Fruit fly (Drosophila melanogaster) whole organism, embryonic: ENCODE results near the gene Faa.

Source experiments
- CG10147 ChIP-seq: fragments of 200-800 bp; sonication (Bioruptor generic); optimal IDR thresholded peaks from 2 replicates; lab custom pipeline; 2019; ENCODE audit warnings: missing biosample characterization, mild to moderate bottlenecking, missing genetic modification characterization, moderate library complexity
- CG10209 ChIP-seq: fragments of 200-800 bp; sonication (Bioruptor generic); optimal IDR thresholded peaks from 3 replicates; lab custom pipeline; 2017; ENCODE audit warnings: missing biosample characterization, mild to moderate bottlenecking, missing genetic modification characterization, missing genetic modification reagents
- CG10366 ChIP-seq: fragments of 200-800 bp; sonication (Bioruptor generic); IDR thresholded peaks from 2 replicates; pipeline ENCODE4 v1.3.6; 2022; ENCODE audit warnings: missing biosample characterization, missing genetic modification characterization
- CG10462 ChIP-seq: fragments of 200-800 bp; sonication (Bioruptor generic); optimal IDR thresholded peaks from 2 replicates; lab custom pipeline; 2016; ENCODE audit warnings: missing biosample characterization, missing genetic modification characterization
- CG12744 ChIP-seq: fragments of 200-800 bp; sonication (Bioruptor generic); optimal IDR thresholded peaks from 2 replicates; lab custom pipeline; 2016; ENCODE audit warnings: missing biosample characterization, missing genetic modification characterization
- CG12942 ChIP-seq: fragments of 200-800 bp; sonication (Bioruptor generic); optimal IDR thresholded peaks from 3 replicates; lab custom pipeline; 2016; ENCODE audit warnings: missing biosample characterization, missing genetic modification characterization
- CG13894 ChIP-seq: fragments of 200-800 bp; sonication (Bioruptor generic); optimal IDR thresholded peaks from 3 replicates; lab custom pipeline; 2018; ENCODE audit warnings: missing biosample characterization, mild to moderate bottlenecking, missing genetic modification characterization, moderate library complexity
- CG15269 ChIP-seq: fragments of 200-800 bp; sonication (Bioruptor generic); optimal IDR thresholded peaks from 2 replicates; lab custom pipeline; 2018; ENCODE audit warnings: missing biosample characterization, mild to moderate bottlenecking, missing genetic modification characterization, moderate library complexity
- CG16813 ChIP-seq: fragments of 200-800 bp; sonication (Bioruptor generic); IDR thresholded peaks from 3 replicates; pipeline ENCODE4 v1.3.6; 2022; ENCODE audit warnings: missing biosample characterization, missing genetic modification characterization; ENCODE audit not compliant: partially characterized antibody
- CG17186 ChIP-seq: fragments of 200-800 bp; sonication (Bioruptor generic); optimal IDR thresholded peaks from 3 replicates; lab custom pipeline; 2017; ENCODE audit warnings: missing biosample characterization, missing genetic modification reagents, missing genetic modification characterization
- CG17829 ChIP-seq: fragments of 200-800 bp; optimal IDR thresholded peaks from 2 replicates; lab custom pipeline; 2019; ENCODE audit warnings: missing biosample characterization, mild to moderate bottlenecking, missing genetic modification characterization, moderate library complexity
- CG18599 ChIP-seq: fragments of 200-800 bp; sonication (Bioruptor generic); optimal IDR thresholded peaks from 3 replicates; lab custom pipeline; 2017; ENCODE audit warnings: missing biosample characterization, missing genetic modification characterization, mild to moderate bottlenecking, moderate library complexity, missing genetic modification reagents
- CG2129 ChIP-seq: fragments of 200-800 bp; sonication (Bioruptor generic); IDR thresholded peaks from 2 replicates; pipeline ENCODE4 v1.3.6; 2022; ENCODE audit warnings: missing biosample characterization, missing genetic modification characterization; ENCODE audit not compliant: partially characterized antibody
- CG33557 ChIP-seq: fragments of 200-800 bp; sonication (Bioruptor generic); optimal IDR thresholded peaks from 2 replicates; lab custom pipeline; 2019; ENCODE audit warnings: missing biosample characterization, mild to moderate bottlenecking, missing genetic modification characterization, moderate library complexity
- CG3995 ChIP-seq: fragments of 200-800 bp; sonication (Bioruptor generic); optimal IDR thresholded peaks from 3 replicates; lab custom pipeline; 2016; ENCODE audit warnings: missing biosample characterization, missing genetic modification characterization
- CG4328 ChIP-seq: fragments of 200-800 bp; sonication (Bioruptor generic); optimal IDR thresholded peaks from 3 replicates; lab custom pipeline; 2017; ENCODE audit warnings: missing biosample characterization, missing genetic modification reagents, missing genetic modification characterization
- CG4360 ChIP-seq: fragments of 200-800 bp; sonication (Bioruptor generic); IDR thresholded peaks from 2 replicates; pipeline ENCODE4 v1.3.6; 2022; ENCODE audit warnings: missing biosample characterization, missing genetic modification characterization
- CG4404 ChIP-seq: fragments of 200-800 bp; sonication (Bioruptor generic); IDR thresholded peaks from 2 replicates; pipeline ENCODE4 v1.3.6; 2022; ENCODE audit warnings: missing biosample characterization, missing genetic modification characterization
- CG6791 ChIP-seq: fragments of 200-800 bp; sonication (Bioruptor generic); IDR thresholded peaks from 3 replicates; pipeline ENCODE4 v1.3.6; 2022; ENCODE audit warnings: missing biosample characterization, missing genetic modification characterization; ENCODE audit not compliant: partially characterized antibody
- CG7786 ChIP-seq: fragments of 200-800 bp; sonication (Bioruptor generic); optimal IDR thresholded peaks from 2 replicates; lab custom pipeline; 2016; ENCODE audit warnings: missing biosample characterization, missing genetic modification characterization
- CG8924 ChIP-seq: fragments of 200-800 bp; optimal IDR thresholded peaks from 3 replicates; lab custom pipeline; 2019; ENCODE audit warnings: missing biosample characterization, mild to moderate bottlenecking, missing genetic modification characterization, moderate library complexity
- CoRest ChIP-seq: fragments of 200-800 bp; sonication (Bioruptor generic); optimal IDR thresholded peaks from 3 replicates; lab custom pipeline; 2018; ENCODE audit warnings: missing biosample characterization, mild to moderate bottlenecking, missing genetic modification characterization, moderate library complexity
- D19A ChIP-seq: fragments of 200-800 bp; optimal IDR thresholded peaks from 3 replicates; lab custom pipeline; 2019; ENCODE audit warnings: missing biosample characterization, mild to moderate bottlenecking, missing genetic modification characterization, moderate library complexity
- Dp ChIP-seq: fragments of 200-800 bp; sonication (Bioruptor generic); optimal IDR thresholded peaks from 2 replicates; lab custom pipeline; 2018; ENCODE audit warnings: missing biosample characterization, mild to moderate bottlenecking, missing genetic modification characterization, moderate library complexity
- Fer3 ChIP-seq: fragments of 200-800 bp; sonication (Bioruptor generic); optimal IDR thresholded peaks from 2 replicates; lab custom pipeline; 2018; ENCODE audit warnings: missing biosample characterization, mild to moderate bottlenecking, missing genetic modification characterization, moderate library complexity
- HHEX ChIP-seq: fragments of 200-800 bp; sonication (Bioruptor generic); optimal IDR thresholded peaks from 3 replicates; lab custom pipeline; 2017; ENCODE audit warnings: missing biosample characterization, mild to moderate bottlenecking, missing genetic modification characterization, missing genetic modification reagents
- HLH3B ChIP-seq: fragments of 200-800 bp; sonication (Bioruptor generic); IDR thresholded peaks from 2 replicates; pipeline ENCODE4 v1.3.6; 2022; ENCODE audit warnings: missing biosample characterization, missing genetic modification characterization
- Hand ChIP-seq: fragments of 200-800 bp; sonication (Bioruptor generic); optimal IDR thresholded peaks from 2 replicates; lab custom pipeline; 2017; ENCODE audit warnings: mild to moderate bottlenecking, missing biosample characterization, missing genetic modification reagents, missing genetic modification characterization
- Meics ChIP-seq: fragments of 200-800 bp; sonication (Bioruptor generic); optimal IDR thresholded peaks from 2 replicates; lab custom pipeline; 2017; ENCODE audit warnings: missing biosample characterization, mild to moderate bottlenecking, missing genetic modification characterization
- Mrtf ChIP-seq: fragments of 200-800 bp; sonication (Bioruptor generic); IDR thresholded peaks from 3 replicates; pipeline ENCODE4 v1.3.6; 2022; ENCODE audit warnings: missing biosample characterization, missing genetic modification characterization
- Sin3A ChIP-seq: fragments of >200 bp; optimal IDR thresholded peaks from 2 replicates; lab custom pipeline; 2018
- al ChIP-seq: fragments of 200-800 bp; sonication (Bioruptor generic); IDR thresholded peaks from 2 replicates; pipeline ENCODE4 v1.3.6; 2022; ENCODE audit warnings: missing biosample characterization, missing genetic modification characterization
- chinmo ChIP-seq: fragments of 200-800 bp; sonication (Bioruptor generic); IDR thresholded peaks from 4 replicates; pipeline ENCODE4 v1.3.6; 2022; ENCODE audit warnings: missing biosample characterization, missing genetic modification characterization; ENCODE audit not compliant: partially characterized antibody
- dm ChIP-seq: fragments of 200-800 bp; sonication (Bioruptor generic); optimal IDR thresholded peaks from 3 replicates; lab custom pipeline; 2016; ENCODE audit warnings: missing biosample characterization, missing genetic modification characterization
- fd64A ChIP-seq: fragments of 200-800 bp; sonication (Bioruptor generic); optimal IDR thresholded peaks from 3 replicates; lab custom pipeline; 2018; ENCODE audit warnings: missing biosample characterization, mild to moderate bottlenecking, missing genetic modification characterization
- fru ChIP-seq: fragments of >200 bp; optimal IDR thresholded peaks from 2 replicates; lab custom pipeline; 2017
- h ChIP-seq: fragments of >200 bp; optimal IDR thresholded peaks from 2 replicates; lab custom pipeline; 2017
- hb ChIP-seq: fragments of 200-800 bp; sonication (Bioruptor generic); IDR thresholded peaks from 3 replicates; pipeline ENCODE4 v1.3.6; 2022; ENCODE audit warnings: missing biosample characterization, missing genetic modification characterization; ENCODE audit not compliant: partially characterized antibody
- hbn ChIP-seq: fragments of 200-800 bp; sonication (Bioruptor generic); IDR thresholded peaks from 2 replicates; pipeline ENCODE4 v1.3.6; 2022; ENCODE audit warnings: missing biosample characterization, missing genetic modification characterization; ENCODE audit not compliant: partially characterized antibody
- lbe ChIP-seq: fragments of 200-800 bp; sonication (Bioruptor generic); optimal IDR thresholded peaks from 2 replicates; lab custom pipeline; 2016; ENCODE audit warnings: missing biosample characterization, mild to moderate bottlenecking, missing genetic modification characterization
- luna ChIP-seq: fragments of 200-800 bp; sonication (Bioruptor generic); optimal IDR thresholded peaks from 2 replicates; lab custom pipeline; 2016; ENCODE audit warnings: missing biosample characterization, missing genetic modification characterization
- onecut ChIP-seq: fragments of 200-800 bp; sonication (Bioruptor generic); IDR thresholded peaks from 2 replicates; pipeline ENCODE4 v1.3.6; 2022; ENCODE audit warnings: missing biosample characterization, missing genetic modification characterization
- pb ChIP-seq: fragments of 200-800 bp; sonication (Bioruptor generic); optimal IDR thresholded peaks from 3 replicates; lab custom pipeline; 2016; ENCODE audit warnings: missing biosample characterization, missing genetic modification characterization
- ranshi ChIP-seq: fragments of 200-800 bp; sonication (Bioruptor generic); IDR thresholded peaks from 2 replicates; pipeline ENCODE4 v1.3.6; 2022; ENCODE audit warnings: missing biosample characterization, missing genetic modification characterization
- schlank ChIP-seq: fragments of 200-800 bp; sonication (Bioruptor generic); optimal IDR thresholded peaks from 2 replicates; lab custom pipeline; 2018; ENCODE audit warnings: missing biosample characterization, mild to moderate bottlenecking, missing genetic modification characterization
- sima ChIP-seq: fragments of 200-800 bp; sonication (Bioruptor generic); optimal IDR thresholded peaks from 2 replicates; lab custom pipeline; 2016; ENCODE audit warnings: missing biosample characterization, missing genetic modification characterization
- slbo ChIP-seq: fragments of 200-800 bp; sonication (Bioruptor generic); IDR thresholded peaks from 2 replicates; pipeline ENCODE4 v1.3.6; 2022; ENCODE audit warnings: missing biosample characterization, missing genetic modification characterization
- twi ChIP-seq: fragments of 200-800 bp; optimal IDR thresholded peaks from 2 replicates; lab custom pipeline; 2019; ENCODE audit warnings: missing biosample characterization, mild to moderate bottlenecking, missing genetic modification characterization, moderate library complexity
- wdn ChIP-seq: fragments of 200-800 bp; sonication (Bioruptor generic); IDR thresholded peaks from 2 replicates; pipeline ENCODE4 v1.3.6; 2022; ENCODE audit warnings: missing biosample characterization, missing genetic modification characterization
- zfh2 ChIP-seq: fragments of 200-800 bp; sonication (Bioruptor generic); optimal IDR thresholded peaks from 2 replicates; lab custom pipeline; 2016; ENCODE audit warnings: missing biosample characterization, missing genetic modification characterization

The Faa gene

DNA sequence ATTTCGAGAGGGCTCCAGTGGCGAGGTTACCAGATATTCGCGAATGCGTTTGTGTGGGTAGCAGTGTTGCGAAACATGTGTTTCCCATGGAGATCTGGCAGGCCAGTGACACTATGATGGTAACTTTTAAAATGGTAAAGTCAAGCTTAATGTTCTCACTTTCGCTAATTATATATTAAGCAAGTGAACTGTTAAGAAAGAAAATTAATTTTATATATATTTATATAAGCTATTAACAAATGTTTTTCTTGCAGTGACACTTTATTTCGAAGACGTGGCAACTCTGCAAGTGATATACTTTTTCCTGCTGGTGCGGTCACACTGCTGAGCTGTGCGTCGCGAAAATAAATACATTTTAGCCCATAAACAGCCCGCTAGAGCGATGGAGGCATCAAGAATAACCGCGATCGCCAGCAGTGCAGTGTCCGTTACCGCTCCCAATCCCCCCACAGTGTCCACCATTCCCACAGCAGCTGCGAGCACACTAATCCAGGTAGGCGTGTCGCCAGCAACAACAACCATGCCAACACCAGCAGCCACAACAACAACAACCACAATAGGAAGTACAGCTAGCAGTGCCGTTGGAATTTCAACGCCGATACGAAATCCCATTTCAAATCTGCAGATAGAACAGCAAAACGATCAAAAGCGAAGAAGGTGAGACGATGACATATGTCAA is 33.4 kb downstream of the Faa start, which contains the start of the genes CG11593 and Rcd5 (continued):
- TF ChIP-seq pb (GFP tag; lab: Kevin White, UChicago) (no peak), schlank (tag; lab: Kevin White, UChicago) (no peak), CG2129 (no peak), Hand (GFP tag; lab: Kevin White, UChicago) (no peak), Meics (GFP tag; lab: Kevin White, UChicago) (peak; percentile 58), h (no peak), CG7786 (GFP tag; lab: Kevin White, UChicago) (no peak), CG4360 (GFP tag; lab: Robert Waterston, UW) (peak; percentile 100), CG10366 (GFP tag; lab: Robert Waterston, UW) (peak; percentile 82), Mrtf (GFP tag; lab: Robert Waterston, UW) (peak; percentile 63; the same call in 2 of the 3 replicates), CG12942 (peak; percentile 75), CG10147 (GFP tag; lab: Kevin White, UChicago) (no peak), CG16813 (GFP tag; lab: Robert Waterston, UW) (peak; percentile 49; the same call in 2 of the 3 replicates), CG10462 (GFP tag; lab: Kevin White, UChicago) (no peak), hbn (GFP tag; lab: Robert Waterston, UW) (no peak), CG12744 (GFP tag; lab: Kevin White, UChicago) (no peak), zfh2 (GFP tag; lab: Kevin White, UChicago) (peak; percentile 45), HLH3B (GFP tag; lab: Robert Waterston, UW) (peak; percentile 76), twi (tag; lab: Kevin White, UChicago) (no peak), Fer3 (tag; lab: Kevin White, UChicago) (no peak), chinmo (0 out of 4 replicates have a peak, but pooled peaks have one; percentile 23), CG15269 (tag; lab: Kevin White, UChicago) (no peak), D19A (tag; lab: Kevin White, UChicago) (no peak), CG4404 (peak; percentile 80), Sin3A (peak; percentile 61), CG18599 (GFP tag; lab: Kevin White, UChicago) (peak; percentile 53), slbo (GFP tag; lab: Robert Waterston, UW) (peak; percentile 94), dm (GFP tag; lab: Kevin White, UChicago) (peak; percentile 38), ranshi (GFP tag; lab: Robert Waterston, UW) (peak; percentile 82; the same call in 1 of the 2 replicates), onecut (no peak), CG8924 (tag; lab: Kevin White, UChicago) (peak; percentile 61), luna (GFP tag; lab: Kevin White, UChicago) (no peak), al (GFP tag; lab: Robert Waterston, UW) (peak; percentile 82), CG3995 (GFP tag; lab: Kevin White, UChicago) (peak; percentile 64), wdn (GFP tag; lab: Robert Waterston, UW) (peak; percentile 81), lbe (GFP tag; lab: Kevin White, UChicago) (no peak), CG6791 (GFP tag; lab: Robert Waterston, UW) (no peak), fru (no peak), hb (GFP tag; lab: Robert Waterston, UW) (no peak), CG17829 (tag; lab: Kevin White, UChicago) (peak; percentile 79), CG33557 (GFP tag; lab: Kevin White, UChicago) (no peak), sima (GFP tag; lab: Kevin White, UChicago) (no peak), CG13894 (no peak), HHEX (GFP tag; lab: Kevin White, UChicago) (peak; percentile 18), CG4328 (peak; percentile 42), Dp (GFP tag; lab: Kevin White, UChicago) (peak; percentile 39), CG17186 (GFP tag; lab: Kevin White, UChicago) (peak; percentile 69), fd64A (GFP tag; lab: Kevin White, UChicago) (no peak), CG10209 (GFP tag; lab: Kevin White, UChicago) (peak; percentile 65), CoRest (tag; lab: Kevin White, UChicago) (peak; percentile 83)
